Worm (Caenorhabditis elegans) whole organism, L4 larva: ENCODE results near the gene hlh-12.

ENCODE experiments used
- F10B5.3 ChIP-seq: sonication (generic microtip); optimal IDR thresholded peaks from 2 replicates; lab custom pipeline; 2016; ENCODE audit warnings: mild to moderate bottlenecking, missing genetic modification characterization, missing compliant biosample characterization
- Y5F2A.4 ChIP-seq: fragments of 200-800 bp; sonication (Bioruptor generic); optimal IDR thresholded peaks from 2 replicates; lab custom pipeline; 2018; ENCODE audit warnings: mild to moderate bottlenecking, missing genetic modification characterization, missing compliant biosample characterization
- Y75B8A.6 ChIP-seq: fragments of 200-800 bp; sonication (Bioruptor generic); IDR thresholded peaks from 2 replicates; pipeline ENCODE4 v1.3.6; 2022; ENCODE audit warnings: missing genetic modification reagents, missing genetic modification characterization, missing compliant biosample characterization
- ZK546.5 ChIP-seq, 2 experiments: sonication (generic microtip); optimal IDR thresholded peaks; 2 replicates each; lab custom pipeline; 2017; ENCODE audit warnings: missing biosample characterization in 2 of 2, missing genetic modification characterization in 2 of 2
- aly-2 ChIP-seq: sonication (generic microtip); optimal IDR thresholded peaks from 2 replicates; lab custom pipeline; 2018; ENCODE audit warnings: missing biosample characterization, missing genetic modification characterization
- ama-1 ChIP-seq: fragments of 150-350 bp; optimal IDR thresholded peaks from 2 replicates; lab custom pipeline; 2014; ENCODE audit warnings: inconsistent platforms, mixed read lengths
- ceh-28 ChIP-seq: fragments of 150-350 bp; optimal IDR thresholded peaks from 2 replicates; lab custom pipeline; 2014; ENCODE audit warnings: missing biosample characterization, missing genetic modification reagents, missing genetic modification characterization
- ceh-44 ChIP-seq: fragments of 200-800 bp; sonication (Bioruptor generic); IDR thresholded peaks from 2 replicates; pipeline ENCODE4 v1.3.6; 2022; ENCODE audit warnings: missing genetic modification reagents, missing genetic modification characterization, missing compliant biosample characterization
- ceh-62 ChIP-seq: sonication (generic microtip); optimal IDR thresholded peaks from 2 replicates; lab custom pipeline; 2017; ENCODE audit warnings: missing biosample characterization, missing genetic modification characterization
- ceh-82 ChIP-seq: sonication (generic microtip); optimal IDR thresholded peaks from 2 replicates; lab custom pipeline; 2017; ENCODE audit warnings: missing biosample characterization, missing genetic modification characterization
- ces-1 ChIP-seq: fragments of 150-350 bp; sonication (generic microtip); optimal IDR thresholded peaks from 4 replicates; lab custom pipeline; 2014; ENCODE audit warnings: missing biosample characterization, missing genetic modification reagents, missing genetic modification characterization
- ctbp-1 ChIP-seq: fragments of 200-800 bp; sonication (Bioruptor generic); IDR thresholded peaks from 2 replicates; pipeline ENCODE4 v1.3.6; 2022; ENCODE audit warnings: missing genetic modification reagents, missing genetic modification characterization, missing compliant biosample characterization
- daf-12 ChIP-seq: fragments of 150-350 bp; optimal IDR thresholded peaks from 2 replicates; lab custom pipeline; 2014; ENCODE audit warnings: missing biosample characterization, missing genetic modification reagents, missing genetic modification characterization
- daf-16 ChIP-seq, 3 experiments: sonication (generic microtip); optimal IDR thresholded peaks; 2 replicates each; lab custom pipeline; 2016 to 2017; ENCODE audit warnings: missing genetic modification characterization in 3 of 3, missing genetic modification reagents in 3 of 3, mild to moderate bottlenecking in 2 of 3, missing compliant biosample characterization in 2 of 3, missing biosample characterization in 1 of 3, moderate library complexity in 1 of 3
- daf-19 ChIP-seq: fragments of 200-800 bp; sonication (Bioruptor generic); conservative IDR thresholded peaks from 2 replicates; pipeline ENCODE4 v1.3.6; 2022; ENCODE audit warnings: missing genetic modification characterization, missing compliant biosample characterization
- daf-8 ChIP-seq: fragments of 200-800 bp; sonication (Bioruptor generic); IDR thresholded peaks from 2 replicates; pipeline ENCODE4 v1.3.6; 2022; ENCODE audit warnings: missing genetic modification characterization, missing compliant biosample characterization
- dmd-9 ChIP-seq: fragments of 200-800 bp; sonication (Bioruptor generic); IDR thresholded peaks from 2 replicates; pipeline ENCODE4 v1.3.6; 2022; ENCODE audit warnings: missing genetic modification reagents, missing genetic modification characterization, missing compliant biosample characterization
- dpl-1 ChIP-seq: fragments of 150-350 bp; optimal IDR thresholded peaks from 2 replicates; lab custom pipeline; 2014; ENCODE audit warnings: missing biosample characterization, missing genetic modification reagents, missing genetic modification characterization
- fos-1 ChIP-seq: fragments of 150-350 bp; optimal IDR thresholded peaks from 2 replicates; lab custom pipeline; 2014; ENCODE audit warnings: missing biosample characterization, missing genetic modification characterization
- hmg-1.1 ChIP-seq: fragments of 200-800 bp; sonication (Bioruptor generic); IDR thresholded peaks from 2 replicates; pipeline ENCODE4 v1.3.6; 2022; ENCODE audit warnings: missing genetic modification reagents, missing genetic modification characterization, missing compliant biosample characterization
- jun-1 ChIP-seq: fragments of 150-350 bp; optimal IDR thresholded peaks from 2 replicates; lab custom pipeline; 2014; ENCODE audit warnings: missing biosample characterization, missing genetic modification reagents, missing genetic modification characterization
- lin-15B ChIP-seq: fragments of 150-350 bp; sonication (generic microtip); optimal IDR thresholded peaks from 3 replicates; lab custom pipeline; 2014; ENCODE audit warnings: missing biosample characterization, missing genetic modification characterization
- lin-39 ChIP-seq: fragments of 150-350 bp; optimal IDR thresholded peaks from 2 replicates; lab custom pipeline; 2014; ENCODE audit warnings: missing biosample characterization, missing genetic modification reagents, missing genetic modification characterization
- madf-5 ChIP-seq, 2 experiments: fragments of 200-800 bp; sonication (Bioruptor generic); IDR thresholded peaks; 2 replicates each; pipeline ENCODE4 v1.3.6; 2022; ENCODE audit warnings: missing compliant biosample characterization in 2 of 2, missing genetic modification characterization in 2 of 2
- madf-9 ChIP-seq: fragments of 200-800 bp; sonication (Bioruptor generic); conservative IDR thresholded peaks from 2 replicates; pipeline ENCODE4 v1.3.6; 2022; ENCODE audit warnings: missing genetic modification reagents, missing genetic modification characterization, missing compliant biosample characterization
- mep-1 ChIP-seq: fragments of 150-350 bp; sonication (generic microtip); optimal IDR thresholded peaks from 3 replicates; lab custom pipeline; 2014; ENCODE audit warnings: missing biosample characterization, missing genetic modification characterization
- mxl-2 ChIP-seq: fragments of 200-800 bp; sonication (Bioruptor generic); conservative IDR thresholded peaks from 2 replicates; pipeline ENCODE4 v1.3.6; 2022; ENCODE audit warnings: missing genetic modification reagents, missing genetic modification characterization, missing compliant biosample characterization
- skn-1 ChIP-seq: fragments of 150-350 bp; optimal IDR thresholded peaks from 2 replicates; lab custom pipeline; 2014; ENCODE audit warnings: missing biosample characterization, missing genetic modification characterization
- spr-1 ChIP-seq: sonication (generic microtip); optimal IDR thresholded peaks from 2 replicates; lab custom pipeline; 2016; ENCODE audit warnings: mild to moderate bottlenecking, missing genetic modification characterization, missing compliant biosample characterization
- spr-3 ChIP-seq: fragments of 200-800 bp; sonication (Bioruptor generic); optimal IDR thresholded peaks from 2 replicates; lab custom pipeline; 2018; ENCODE audit warnings: mild to moderate bottlenecking, missing genetic modification characterization, missing compliant biosample characterization
- tag-97 ChIP-seq: fragments of 200-800 bp; sonication (Bioruptor generic); IDR thresholded peaks from 2 replicates; pipeline ENCODE4 v1.3.6; 2022; ENCODE audit warnings: missing genetic modification characterization, missing compliant biosample characterization
- vab-7 ChIP-seq: fragments of 200-800 bp; sonication (Bioruptor generic); IDR thresholded peaks from 2 replicates; pipeline ENCODE4 v1.3.6; 2022; ENCODE audit warnings: missing genetic modification reagents, missing genetic modification characterization, missing compliant biosample characterization
- zfp-2 ChIP-seq: sonication (generic microtip); optimal IDR thresholded peaks from 2 replicates; lab custom pipeline; 2016; ENCODE audit warnings: mild to moderate bottlenecking, missing genetic modification characterization, missing compliant biosample characterization
- zfp-3 ChIP-seq: fragments of 200-800 bp; sonication (Bioruptor generic); conservative IDR thresholded peaks from 2 replicates; pipeline ENCODE4 v1.3.6; 2022; ENCODE audit warnings: missing genetic modification reagents, missing genetic modification characterization, missing compliant biosample characterization
- zip-2 ChIP-seq: fragments of 150-350 bp; optimal IDR thresholded peaks from 2 replicates; lab custom pipeline; 2014; ENCODE audit warnings: missing biosample characterization, missing genetic modification characterization
- ztf-11 ChIP-seq: fragments of 150-350 bp; optimal IDR thresholded peaks from 2 replicates; lab custom pipeline; 2014; ENCODE audit warnings: missing biosample characterization, missing genetic modification characterization

Gene hlh-12

DNA sequence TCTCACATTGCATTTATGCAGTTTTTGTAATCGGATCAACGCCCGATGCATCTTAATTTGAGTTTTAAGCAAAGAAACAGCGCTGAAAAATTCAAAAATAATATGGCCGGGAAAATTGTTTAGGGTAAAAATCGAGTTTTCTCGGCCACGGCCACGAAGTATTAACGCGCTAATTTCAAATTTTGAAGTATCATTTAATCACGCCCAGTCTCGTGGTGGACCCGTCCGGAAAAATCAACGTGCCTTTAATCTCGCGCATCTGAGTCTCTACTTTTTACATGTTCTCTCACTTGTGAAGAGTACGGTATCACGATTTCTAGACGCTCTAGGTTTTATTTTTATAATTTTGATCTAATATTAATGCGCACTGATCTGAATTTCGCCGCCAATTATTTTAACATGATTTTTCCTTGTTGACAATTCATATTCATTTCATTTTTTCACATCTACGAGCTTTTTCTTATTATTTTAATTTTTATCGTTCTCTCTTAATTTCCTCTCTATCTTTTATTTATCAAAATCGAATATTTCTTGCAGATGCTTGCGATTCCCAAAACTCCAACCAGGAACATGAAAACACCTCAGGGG lies 19.6 kb upstream of the hlh-12 start, which contains the start of the genes acdh-13 and mesp-1 (continued):
- TF ChIP-seq aly-2 (tag; lab: Kevin White, UChicago) (no peak), hmg-1.1 (GFP tag; lab: Robert Waterston, UW) (no peak), daf-12 (tag; lab: Kevin White, UChicago) (no peak), spr-1 (tag; lab: Kevin White, UChicago) (no peak), dpl-1 (peak; percentile 89), daf-16 (GFP tag; optimal IDR thresholded peaks at IDR 0.05; lab: Kevin White, UChicago) (no peak), daf-16 (tag; optimal IDR thresholded peaks at IDR 0.05; lab: Kevin White, UChicago) (no peak), madf-9 (GFP tag; lab: Robert Waterston, UW) (no peak)

DNA sequence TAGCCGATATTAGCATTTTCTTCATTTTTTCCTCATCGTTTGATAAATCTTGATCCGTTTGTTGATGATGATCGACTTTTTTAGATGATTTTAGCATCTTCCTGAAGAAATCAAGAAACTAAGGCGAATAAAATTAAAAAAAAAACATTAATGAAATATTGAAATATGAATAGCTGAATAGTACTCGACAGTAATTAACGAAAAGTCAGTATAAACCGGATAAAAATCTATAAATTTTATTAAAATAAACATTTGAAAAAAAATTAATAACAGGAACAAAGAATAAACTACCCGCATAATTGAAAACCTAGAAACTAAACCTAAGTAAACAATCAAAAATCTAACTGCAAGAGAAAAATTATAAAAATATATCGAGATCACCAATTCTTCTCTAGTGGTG lies 17.0 kb upstream of the hlh-12 start, which contains the start of gene C28C12.12:
TSS of gene C28C12.12 (minus strand) at position 101 of the 400 bp plus-strand sequence.
- TF ChIP-seq zip-2 (no peak), jun-1 (tag; lab: Kevin White, UChicago) (no peak), zfp-2 (tag; lab: Kevin White, UChicago) (no peak), madf-5 (GFP tag; IDR thresholded peaks at IDR 0.05; lab: Robert Waterston, UW) (no peak), tag-97 (no peak), skn-1 (tag; lab: Kevin White, UChicago) (no peak), lin-15B (tag; lab: Kevin White, UChicago) (no peak), ceh-62 (tag; lab: Kevin White, UChicago) (no peak), daf-12 (tag; lab: Kevin White, UChicago) (no peak), daf-19 (GFP tag; lab: Robert Waterston, UW) (no peak), F10B5.3 (tag; lab: Kevin White, UChicago) (no peak), spr-3 (GFP tag; lab: Kevin White, UChicago) (no peak), ctbp-1 (no peak), ceh-82 (no peak), mep-1 (tag; lab: Kevin White, UChicago) (no peak)

DNA sequence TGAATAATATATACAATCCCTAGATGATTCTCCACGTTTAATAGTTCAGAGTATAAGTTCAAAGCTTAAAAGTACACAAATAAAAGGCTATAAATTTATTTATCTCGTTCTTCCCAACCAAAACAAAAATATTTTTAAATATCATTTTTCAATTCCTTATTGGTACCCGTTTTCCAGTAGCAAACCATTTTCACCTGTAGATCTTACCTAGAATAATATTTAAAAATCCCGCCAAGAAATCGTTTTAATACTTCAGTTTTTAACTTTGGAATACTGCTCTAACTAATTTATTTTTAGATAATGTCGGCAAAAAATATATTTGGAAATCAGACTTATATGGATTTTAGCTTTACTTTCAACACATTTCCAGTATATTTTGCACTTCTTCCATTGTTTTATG lies 13.0 kb upstream of the hlh-12 start, which contains the start of gene sru-7:
TSS of gene sru-7 (plus strand) at position 301 of the 400 bp plus-strand sequence.
- TF ChIP-seq ceh-28 (tag; lab: Kevin White, UChicago) (no peak), daf-8 (no peak), fos-1 (tag; lab: Kevin White, UChicago) (no peak), hmg-1.1 (GFP tag; lab: Robert Waterston, UW) (no peak), zip-2 (no peak), ces-1 (GFP tag; lab: Kevin White, UChicago) (no peak), Y5F2A.4 (no peak), dmd-9 (GFP tag; lab: Robert Waterston, UW) (no peak), vab-7 (GFP tag; lab: Robert Waterston, UW) (no peak), zfp-3 (no peak)

DNA sequence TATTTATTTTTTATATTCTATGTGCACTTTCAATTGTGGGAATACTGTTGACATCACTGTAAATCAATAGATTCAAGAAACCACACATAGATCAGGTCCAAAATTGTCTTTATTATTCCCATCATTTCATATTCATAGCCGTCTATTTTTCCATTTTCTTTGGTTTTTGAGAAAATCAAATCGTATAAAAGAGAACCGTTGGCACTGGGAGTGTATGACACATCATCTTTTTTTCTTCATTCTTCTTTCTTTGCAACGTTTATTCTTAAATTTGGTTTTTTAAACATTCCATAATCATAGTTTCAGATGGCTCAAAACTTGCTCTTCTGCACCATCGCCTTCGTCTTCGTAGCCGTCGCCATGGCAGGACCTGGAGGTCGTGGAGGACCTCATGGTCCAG lies 10.7 kb upstream of the hlh-12 start, which contains the start of gene srlf-2:
TSS of gene srlf-2 (plus strand) at position 301 of the 400 bp plus-strand sequence.
- no peak for TF ChIP-seq mxl-2 (GFP tag; lab: Robert Waterston, UW)
- TF ChIP-seq ZK546.5 (tag; optimal IDR thresholded peaks at IDR 0.05; lab: Kevin White, UChicago) = no peak
- no peak for TF ChIP-seq ceh-44 (GFP tag; lab: Robert Waterston, UW)
- TF ChIP-seq ama-1 (lab: Kevin White, UChicago) = no peak
- no peak for TF ChIP-seq Y75B8A.6 (GFP tag; lab: Robert Waterston, UW)
- no peak for TF ChIP-seq ztf-11
- TF ChIP-seq lin-39 = no peak
- no peak for TF ChIP-seq zfp-2 (tag; lab: Kevin White, UChicago)
